Fruit fly (Drosophila melanogaster): Measurements from ENCODE around the gene CG32176.

DNA sequence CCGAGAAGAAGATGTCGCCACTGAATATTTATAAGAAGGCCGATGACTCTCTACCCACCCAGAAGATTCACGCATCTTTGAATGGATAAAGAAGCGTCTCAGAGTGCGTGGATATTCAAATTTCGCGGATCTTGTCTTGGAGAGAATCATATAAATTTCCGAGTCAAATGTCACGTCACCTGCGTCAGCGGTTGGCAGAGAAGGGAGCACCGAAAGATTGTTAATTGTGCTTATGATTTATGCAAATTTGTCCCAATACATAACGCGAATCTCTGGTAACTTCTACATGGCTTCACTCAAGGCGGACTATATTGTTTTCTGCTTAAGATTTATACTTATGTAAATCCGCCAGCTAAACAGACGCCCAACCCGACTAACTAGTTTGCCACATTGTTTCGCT, 42.5 kb upstream of the CG32176 start:
- no peak for TF ChIP-seq CG10348 (GFP tag; IDR thresholded peaks at IDR 0.05)
- no peak for TF ChIP-seq CG4496 (GFP tag; IDR thresholded peaks at IDR 0.05)
- no peak for TF ChIP-seq CG8301 (tag; optimal IDR thresholded peaks at IDR 0.05)
